Worm (Caenorhabditis elegans): ENCODE measurements around the gene B0001.3.
A peak's percentile ranks its signal among the peaks of the same experiment; 100 is the strongest.

Gene B0001.3

ce11 chrIV:12096479-12096878 is 49.1 kb downstream of the B0001.3 start, which contains the start of gene mon-2:
Gene mon-2, plus strand, starts transcription at chrIV:12096779.
- TF ChIP-seq ceh-48 (tag; optimal IDR thresholded peaks at IDR 0.05) (no peak), madf-2 (tag; optimal IDR thresholded peaks at IDR 0.05) (no peak), ceh-14 (tag; optimal IDR thresholded peaks at IDR 0.05) (no peak), Y22D7AL.16 (tag; optimal IDR thresholded peaks at IDR 0.05) (no peak), nfya-1 (tag; optimal IDR thresholded peaks at IDR 0.05) (no peak), npax-4 (tag; optimal IDR thresholded peaks at IDR 0.05) (no peak)

- no peak for TF ChIP-seq hlh-30 (tag; optimal IDR thresholded peaks at IDR 0.05; ENCODE audit: insufficient read depth)
- no peak for TF ChIP-seq elt-2 (tag; optimal IDR thresholded peaks at IDR 0.05)
- peak; percentile 16 for TF ChIP-seq zip-5 (tag; optimal IDR thresholded peaks at IDR 0.05)
- no peak for TF ChIP-seq pat-9 (tag; optimal IDR thresholded peaks at IDR 0.05)
- no peak for TF ChIP-seq nhr-232 (tag; optimal IDR thresholded peaks at IDR 0.05)
- TF ChIP-seq ceh-48 (tag; optimal IDR thresholded peaks at IDR 0.05), result peak; percentile 47
- peak; percentile 10 for TF ChIP-seq ceh-31 (tag; optimal IDR thresholded peaks at IDR 0.05)
Observed at ce11 chrIV:12093819-12094218, 51.7 kb downstream of the B0001.3 start, which contains the start of gene F11A10.5. Gene F11A10.5, plus strand, starts transcription at chrIV:12094119.
